Worm (Caenorhabditis elegans) whole organism, L1 larva: ENCODE data around the gene F37C12.21.

Experiments used
- C04F5.9 ChIP-seq: sonication (generic microtip); optimal IDR thresholded peaks from 2 replicates; lab custom pipeline; 2016; ENCODE audit warnings: missing genetic modification characterization, missing compliant biosample characterization
- C16A3.4 ChIP-seq: fragments of 150-350 bp; optimal IDR thresholded peaks from 2 replicates; lab custom pipeline; 2014; ENCODE audit warnings: missing biosample characterization, missing genetic modification characterization
- C34B4.2 ChIP-seq: sonication (generic microtip); optimal IDR thresholded peaks from 2 replicates; lab custom pipeline; 2017; ENCODE audit warnings: mild to moderate bottlenecking, missing genetic modification characterization, missing compliant biosample characterization
- F16B12.6 ChIP-seq: fragments of 150-350 bp; optimal IDR thresholded peaks from 2 replicates; lab custom pipeline; 2014; ENCODE audit warnings: missing biosample characterization, missing genetic modification characterization
- Y116A8C.19 ChIP-seq: sonication (generic microtip); optimal IDR thresholded peaks from 2 replicates; lab custom pipeline; 2016; ENCODE audit warnings: missing compliant biosample characterization, missing genetic modification characterization, borderline replicate concordance
- aha-1 ChIP-seq: fragments of 150-350 bp; optimal IDR thresholded peaks from 2 replicates; lab custom pipeline; 2014; ENCODE audit warnings: missing biosample characterization, missing genetic modification characterization
- aly-2 ChIP-seq: fragments of 150-350 bp; optimal IDR thresholded peaks from 2 replicates; lab custom pipeline; 2014; ENCODE audit warnings: missing biosample characterization, missing genetic modification characterization
- blmp-1 ChIP-seq: fragments of 150-350 bp; optimal IDR thresholded peaks from 2 replicates; lab custom pipeline; 2014; ENCODE audit warnings: missing biosample characterization, missing genetic modification characterization
- ceh-82 ChIP-seq, 3 experiments: fragments of 150-350 bp in 1 of 3; sonication (generic microtip) in 2 of 3; optimal IDR thresholded peaks; 2 replicates each; lab custom pipeline; 2014 to 2017; ENCODE audit warnings: missing biosample characterization in 3 of 3, missing genetic modification characterization in 3 of 3
- ceh-88 ChIP-seq: fragments of 200-800 bp; sonication (Bioruptor generic); IDR thresholded peaks from 2 replicates; pipeline ENCODE4 v1.3.6; 2022; ENCODE audit warnings: missing genetic modification characterization, missing compliant biosample characterization
- ces-1 ChIP-seq: fragments of 150-350 bp; optimal IDR thresholded peaks from 2 replicates; lab custom pipeline; 2014; ENCODE audit warnings: missing biosample characterization, missing genetic modification reagents, missing genetic modification characterization
- dsc-1 ChIP-seq: sonication (generic microtip); optimal IDR thresholded peaks from 2 replicates; lab custom pipeline; 2016; ENCODE audit warnings: mild to moderate bottlenecking, missing genetic modification characterization, missing compliant biosample characterization
- efl-1 ChIP-seq, 4 experiments: fragments of 150-350 bp; optimal IDR thresholded peaks in 3 of 4; peaks in 1 of 4; 1 replicate in 1 of 4; 2 replicates in 3 of 4; lab custom pipeline; 2014; ENCODE audit warnings: missing biosample characterization in 2 of 4, missing genetic modification characterization in 2 of 4, missing genetic modification reagents in 2 of 4
- egl-13 ChIP-seq: sonication (generic microtip); optimal IDR thresholded peaks from 2 replicates; lab custom pipeline; 2016; ENCODE audit warnings: missing genotype, missing genetic modification reagents, missing genetic modification characterization, missing compliant biosample characterization
- egl-27 ChIP-seq, 2 experiments: fragments of 150-350 bp in 1 of 2; sonication (generic microtip); optimal IDR thresholded peaks; 3 replicates each; lab custom pipeline; 2017 to 2018; ENCODE audit warnings: missing biosample characterization in 2 of 2, missing genetic modification characterization in 2 of 2, missing genetic modification reagents in 2 of 2
- elt-2 ChIP-seq: sonication (generic microtip); optimal IDR thresholded peaks from 2 replicates; lab custom pipeline; 2016; ENCODE audit warnings: missing genetic modification characterization, mild to moderate bottlenecking, inconsistent platforms, missing compliant biosample characterization, missing genetic modification reagents
- ets-5 ChIP-seq: fragments of 200-800 bp; sonication (Bioruptor generic); IDR thresholded peaks from 2 replicates; pipeline ENCODE4 v1.3.6; 2022; ENCODE audit warnings: missing genetic modification characterization, missing compliant biosample characterization
- fkh-8 ChIP-seq: sonication (generic microtip); optimal IDR thresholded peaks from 2 replicates; lab custom pipeline; 2016; ENCODE audit warnings: mild to moderate bottlenecking, missing genetic modification characterization, missing compliant biosample characterization
- fos-1 ChIP-seq: fragments of 150-350 bp; optimal IDR thresholded peaks from 2 replicates; lab custom pipeline; 2014; ENCODE audit warnings: missing biosample characterization, missing genetic modification characterization
- grh-1 ChIP-seq: fragments of 200-800 bp; sonication (Bioruptor generic); IDR thresholded peaks from 2 replicates; pipeline ENCODE4 v1.3.6; 2022; ENCODE audit warnings: missing genetic modification reagents, missing genetic modification characterization, missing compliant biosample characterization
- irx-1 ChIP-seq: sonication (generic microtip); optimal IDR thresholded peaks from 2 replicates; lab custom pipeline; 2016; ENCODE audit warnings: missing genetic modification characterization, missing compliant biosample characterization
- jun-1 ChIP-seq: fragments of 150-350 bp; optimal IDR thresholded peaks from 2 replicates; lab custom pipeline; 2014; ENCODE audit warnings: missing biosample characterization, missing genetic modification reagents, missing genetic modification characterization
- lin-14 ChIP-seq: fragments of 200-800 bp; sonication (Bioruptor generic); optimal IDR thresholded peaks from 2 replicates; lab custom pipeline; 2018; ENCODE audit warnings: mild to moderate bottlenecking, missing genetic modification characterization, moderate library complexity, missing compliant biosample characterization
- lin-15B ChIP-seq: fragments of 150-350 bp; sonication (generic microtip); optimal IDR thresholded peaks from 3 replicates; lab custom pipeline; 2014; ENCODE audit warnings: missing biosample characterization, missing genetic modification characterization
- lir-3 ChIP-seq: sonication (generic microtip); optimal IDR thresholded peaks from 2 replicates; lab custom pipeline; 2016; ENCODE audit warnings: mild to moderate bottlenecking, missing genetic modification characterization, moderate library complexity, missing compliant biosample characterization; ENCODE audit not compliant: poor library complexity
- lsy-2 ChIP-seq, 2 experiments: fragments of 150-350 bp; optimal IDR thresholded peaks; 2 replicates each; lab custom pipeline; 2014; ENCODE audit warnings: missing biosample characterization in 2 of 2, missing genetic modification characterization in 2 of 2
- mab-9 ChIP-seq: fragments of 200-800 bp; sonication (Bioruptor generic); IDR thresholded peaks from 2 replicates; pipeline ENCODE4 v1.3.6; 2022; ENCODE audit warnings: missing genetic modification reagents, missing genetic modification characterization, missing compliant biosample characterization
- mdl-1 ChIP-seq, 2 experiments: fragments of 150-350 bp; optimal IDR thresholded peaks; 2 replicates each; lab custom pipeline; 2014 to 2017; ENCODE audit warnings: missing biosample characterization in 2 of 2, missing genetic modification characterization in 2 of 2, inconsistent platforms in 1 of 2
- nhr-11 ChIP-seq: fragments of 150-350 bp; optimal IDR thresholded peaks from 2 replicates; lab custom pipeline; 2014; ENCODE audit warnings: missing biosample characterization, missing genetic modification characterization
- nhr-19 ChIP-seq: fragments of 200-800 bp; sonication (Bioruptor generic); conservative IDR thresholded peaks from 2 replicates; pipeline ENCODE4 v1.3.6; 2022; ENCODE audit warnings: missing genetic modification characterization, missing compliant biosample characterization
- nhr-28 ChIP-seq: fragments of 150-350 bp; optimal IDR thresholded peaks from 2 replicates; lab custom pipeline; 2014; ENCODE audit warnings: missing biosample characterization, missing genetic modification characterization
- nhr-47 ChIP-seq: sonication (generic microtip); optimal IDR thresholded peaks from 2 replicates; lab custom pipeline; 2016; ENCODE audit warnings: mild to moderate bottlenecking, missing genetic modification characterization, moderate library complexity, missing compliant biosample characterization
- nhr-71 ChIP-seq: sonication (generic microtip); optimal IDR thresholded peaks from 2 replicates; lab custom pipeline; 2016; ENCODE audit warnings: mild to moderate bottlenecking, missing genetic modification characterization, moderate library complexity, missing compliant biosample characterization
- nhr-76 ChIP-seq: sonication (generic microtip); optimal IDR thresholded peaks from 2 replicates; lab custom pipeline; 2017; ENCODE audit warnings: missing biosample characterization, missing genetic modification characterization
- nhr-77 ChIP-seq: fragments of 150-350 bp; optimal IDR thresholded peaks from 2 replicates; lab custom pipeline; 2014; ENCODE audit warnings: missing biosample characterization, missing genetic modification characterization
- nhr-90 ChIP-seq: sonication (generic microtip); optimal IDR thresholded peaks from 2 replicates; lab custom pipeline; 2016; ENCODE audit warnings: mild to moderate bottlenecking, missing genetic modification characterization, missing compliant biosample characterization; ENCODE audit not compliant: poor library complexity
- pax-3 ChIP-seq: fragments of 200-800 bp; sonication (Bioruptor generic); optimal IDR thresholded peaks from 2 replicates; lab custom pipeline; 2018; ENCODE audit warnings: mild to moderate bottlenecking, missing genetic modification characterization, moderate library complexity, missing compliant biosample characterization
- rnt-1 ChIP-seq: sonication (generic microtip); optimal IDR thresholded peaks from 2 replicates; lab custom pipeline; 2016; ENCODE audit warnings: mild to moderate bottlenecking, missing genetic modification characterization, moderate library complexity, missing compliant biosample characterization
- skn-1 ChIP-seq: fragments of 150-350 bp; optimal IDR thresholded peaks from 2 replicates; lab custom pipeline; 2014; ENCODE audit warnings: missing biosample characterization, missing genetic modification characterization
- snpc-4 ChIP-seq: fragments of 150-350 bp; optimal IDR thresholded peaks from 2 replicates; lab custom pipeline; 2014; ENCODE audit warnings: missing biosample characterization, missing genetic modification characterization
- snu-23 ChIP-seq: sonication (generic microtip); optimal IDR thresholded peaks from 2 replicates; lab custom pipeline; 2016; ENCODE audit warnings: missing genetic modification characterization, missing compliant biosample characterization
- sptf-1 ChIP-seq: fragments of 150-350 bp; optimal IDR thresholded peaks from 2 replicates; lab custom pipeline; 2014; ENCODE audit warnings: missing biosample characterization, missing genetic modification characterization
- sup-37 ChIP-seq: fragments of 200-800 bp; sonication (Bioruptor generic); optimal IDR thresholded peaks from 2 replicates; lab custom pipeline; 2018; ENCODE audit warnings: mild to moderate bottlenecking, missing genetic modification characterization, missing compliant biosample characterization
- swsn-7 ChIP-seq: sonication (generic microtip); optimal IDR thresholded peaks from 2 replicates; lab custom pipeline; 2016; ENCODE audit warnings: missing genetic modification characterization, missing compliant biosample characterization
- tlp-1 ChIP-seq: fragments of 150-350 bp; optimal IDR thresholded peaks from 2 replicates; lab custom pipeline; 2014; ENCODE audit warnings: missing biosample characterization, missing genetic modification characterization
- unc-130 ChIP-seq: fragments of 150-350 bp; optimal IDR thresholded peaks from 2 replicates; lab custom pipeline; 2017; ENCODE audit warnings: missing biosample characterization, missing genetic modification characterization, inconsistent platforms
- xbp-1 ChIP-seq: sonication (generic microtip); optimal IDR thresholded peaks from 2 replicates; lab custom pipeline; 2016; ENCODE audit warnings: missing genetic modification characterization, missing compliant biosample characterization
- zag-1 ChIP-seq: fragments of 150-350 bp; optimal IDR thresholded peaks from 2 replicates; lab custom pipeline; 2014; ENCODE audit warnings: missing biosample characterization, missing genetic modification characterization
- zip-4 ChIP-seq: fragments of 200-800 bp; sonication (Bioruptor generic); optimal IDR thresholded peaks from 2 replicates; lab custom pipeline; 2018; ENCODE audit warnings: mild to moderate bottlenecking, missing genetic modification characterization, moderate library complexity, missing compliant biosample characterization
- ztf-11 ChIP-seq, 2 experiments: sonication (generic microtip); optimal IDR thresholded peaks; 2 replicates each; lab custom pipeline; 2016 to 2017; ENCODE audit warnings: missing genetic modification characterization in 2 of 2, missing biosample characterization in 1 of 2, missing compliant biosample characterization in 1 of 2

F37C12.21 gene

DNA sequence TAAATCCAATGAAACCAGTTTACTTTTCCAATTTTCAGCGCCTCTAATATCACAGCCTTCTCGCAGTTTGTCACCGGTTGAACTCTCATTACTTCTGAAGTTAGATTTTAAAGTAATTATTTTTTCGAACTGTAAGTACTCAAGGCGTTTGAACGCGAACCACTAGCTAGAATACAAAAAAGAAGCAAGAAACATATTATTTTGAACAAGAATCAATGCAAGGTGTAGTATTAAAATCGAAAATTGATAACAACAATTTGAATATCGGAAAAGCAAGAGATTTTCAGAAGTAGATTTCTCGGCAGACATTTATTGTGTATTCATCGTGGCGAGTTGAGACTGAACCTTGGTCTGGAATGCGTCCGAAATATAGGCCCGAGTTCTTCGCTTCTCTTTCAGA, 9.8 kb downstream of the F37C12.21 start, which contains the start of gene exos-9:
Gene exos-9, minus strand, starts transcription at position 101 of the 400 bp plus-strand sequence.
- TF ChIP-seq xbp-1 (tag; lab: Kevin White, UChicago), result no peak
- no peak for TF ChIP-seq lin-15B (tag; lab: Kevin White, UChicago)
- TF ChIP-seq nhr-77, result no peak
- no peak for TF ChIP-seq unc-130 (tag; lab: Kevin White, UChicago)
- no peak for TF ChIP-seq jun-1 (tag; lab: Kevin White, UChicago)
- TF ChIP-seq zip-4 (GFP tag; lab: Kevin White, UChicago), result no peak
- no peak for TF ChIP-seq tlp-1 (tag; lab: Kevin White, UChicago)

DNA sequence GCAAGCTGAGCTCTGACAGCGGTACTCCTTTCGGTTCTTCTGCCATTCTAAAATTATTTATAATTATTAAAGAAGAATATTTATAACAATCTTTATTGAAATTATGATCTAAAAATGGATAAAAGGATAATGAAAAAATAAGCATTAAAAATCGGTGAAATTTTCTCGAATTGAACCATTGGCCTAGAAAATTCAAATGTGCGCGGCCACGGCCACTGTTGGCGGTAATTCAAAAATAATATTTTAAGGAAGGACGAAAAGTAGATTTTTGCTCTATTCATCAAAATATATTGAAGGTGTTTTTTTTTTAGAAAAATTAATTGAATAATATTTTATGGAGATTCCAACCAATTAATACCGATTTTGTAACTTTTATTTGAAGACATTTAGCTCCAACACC, 10.7 kb downstream of the F37C12.21 start, which contains the start of gene pfd-5:
Gene pfd-5, minus strand, starts transcription at position 47 of the 400 bp plus-strand sequence.
- peak; percentile 85 for TF ChIP-seq nhr-47
- no peak for TF ChIP-seq C34B4.2 (tag; lab: Kevin White, UChicago)
- TF ChIP-seq skn-1 (tag; lab: Kevin White, UChicago), result peak; percentile 51
- TF ChIP-seq zag-1 (tag; lab: Kevin White, UChicago), result no peak
- no peak for TF ChIP-seq sup-37
- TF ChIP-seq aly-2 (tag; lab: Kevin White, UChicago), result no peak
- peak; percentile 34; the same call in 1 of the 2 replicates for TF ChIP-seq ceh-88 (GFP tag; lab: Robert Waterston, UW)
- peak; percentile 17 for TF ChIP-seq fos-1
- peak; percentile 37 for TF ChIP-seq C16A3.4 (tag; lab: Kevin White, UChicago)
- TF ChIP-seq snu-23, result peak; percentile 74
- peak; percentile 77 for TF ChIP-seq nhr-19 (GFP tag; lab: Robert Waterston, UW)
- peak; percentile 22 for TF ChIP-seq fkh-8
- no peak for TF ChIP-seq grh-1 (GFP tag; lab: Robert Waterston, UW)
- peak in 1 of 2 experiments; percentile 84 for TF ChIP-seq ztf-11 (tag; optimal IDR thresholded peaks at IDR 0.05; lab: Kevin White, UChicago)
- peak; percentile 43 for TF ChIP-seq elt-2 (tag; lab: Kevin White, UChicago)
- TF ChIP-seq snpc-4 (tag; lab: Kevin White, UChicago), result peak; percentile 36
- TF ChIP-seq ces-1 (GFP tag; lab: Kevin White, UChicago), result no peak
- TF ChIP-seq nhr-76, result no peak
- TF ChIP-seq nhr-28 (tag; lab: Kevin White, UChicago), result no peak
- peak; percentile 81 for TF ChIP-seq egl-13 (tag; lab: Kevin White, UChicago)
- TF ChIP-seq mab-9, result no peak
- TF ChIP-seq unc-130 (tag; lab: Kevin White, UChicago), result peak; percentile 12
- TF ChIP-seq C04F5.9, result peak; percentile 47
- peak; percentile 82 for TF ChIP-seq nhr-71 (tag; lab: Kevin White, UChicago)
- no peak for TF ChIP-seq aha-1 (tag; lab: Kevin White, UChicago)
- peak in 1 of 2 experiments; percentile 36 for TF ChIP-seq mdl-1 (tag; optimal IDR thresholded peaks at IDR 0.05; lab: Kevin White, UChicago)
- TF ChIP-seq swsn-7 (tag; lab: Kevin White, UChicago), result peak; percentile 72
- peak; percentile 76 for TF ChIP-seq lin-14 (GFP tag; lab: Kevin White, UChicago)
- TF ChIP-seq dsc-1 (tag; lab: Kevin White, UChicago), result peak; percentile 77
- TF ChIP-seq blmp-1 (tag; lab: Kevin White, UChicago), result peak; percentile 49
- no peak for TF ChIP-seq ets-5 (GFP tag; lab: Robert Waterston, UW)
- TF ChIP-seq nhr-11 (tag; lab: Kevin White, UChicago), result no peak
- peak; percentile 82 to 84 for TF ChIP-seq lsy-2 (tag; optimal IDR thresholded peaks at IDR 0.05; lab: Kevin White, UChicago)
- TF ChIP-seq ceh-82 (tag; optimal IDR thresholded peaks at IDR 0.05; lab: Kevin White, UChicago), result peak; percentile 46 to 66 (median 51)
- peak; percentile 84 for TF ChIP-seq irx-1 (tag; lab: Kevin White, UChicago)
- TF ChIP-seq nhr-77, result no peak
- peak; percentile 39 for TF ChIP-seq Y116A8C.19 (tag; lab: Kevin White, UChicago)
- TF ChIP-seq F16B12.6 (tag; lab: Kevin White, UChicago), result peak; percentile 10
- TF ChIP-seq efl-1 (optimal IDR thresholded peaks at IDR 0.05; lab: Kevin White, UChicago), result peak; percentile 81 to 96
- TF ChIP-seq efl-1 (GFP tag; optimal IDR thresholded peaks at IDR 0.05 in 1 of 2; lab: Kevin White, UChicago), result peak; percentile 95 to 99
- TF ChIP-seq lin-15B (tag; lab: Kevin White, UChicago), result peak; percentile 25
- TF ChIP-seq nhr-90 (tag; lab: Kevin White, UChicago), result peak; percentile 84
- TF ChIP-seq lir-3, result peak; percentile 94
- TF ChIP-seq pax-3 (tag; lab: Kevin White, UChicago), result peak; percentile 81
- TF ChIP-seq rnt-1 (tag; lab: Kevin White, UChicago), result peak; percentile 97
- TF ChIP-seq sptf-1, result no peak
- no peak for TF ChIP-seq egl-27 (tag; optimal IDR thresholded peaks at IDR 0.05; lab: Kevin White, UChicago)
